Worm (Caenorhabditis elegans) whole organism, mixed stage, embryonic: Measurements from ENCODE around the gene ifet-1.

Source experiments
- M03D4.4 ChIP-seq: sonication (generic microtip); optimal IDR thresholded peaks from 2 replicates; lab custom pipeline; 2017; ENCODE audit warnings: mild to moderate bottlenecking, missing genetic modification characterization, missing compliant biosample characterization
- bed-3 ChIP-seq: fragments of 200-800 bp; sonication (Bioruptor generic); optimal IDR thresholded peaks from 3 replicates; lab custom pipeline; 2018; ENCODE audit warnings: mild to moderate bottlenecking, missing genetic modification characterization, moderate library complexity, missing compliant biosample characterization
- blmp-1 ChIP-seq: fragments of 150-350 bp; optimal IDR thresholded peaks from 2 replicates; lab custom pipeline; 2014; ENCODE audit warnings: missing biosample characterization, missing genetic modification characterization
- ceh-39 ChIP-seq: fragments of 150-350 bp; optimal IDR thresholded peaks from 2 replicates; lab custom pipeline; 2014; ENCODE audit warnings: missing biosample characterization, missing genetic modification characterization
- ceh-43 ChIP-seq: fragments of 200-800 bp; sonication (Bioruptor generic); optimal IDR thresholded peaks from 2 replicates; lab custom pipeline; 2018; ENCODE audit warnings: mild to moderate bottlenecking, missing genetic modification characterization, moderate library complexity, missing compliant biosample characterization
- ceh-83 ChIP-seq: fragments of 200-800 bp; sonication (Bioruptor generic); optimal IDR thresholded peaks from 2 replicates; lab custom pipeline; 2018; ENCODE audit warnings: mild to moderate bottlenecking, missing genetic modification characterization, missing compliant biosample characterization
- ces-1 ChIP-seq: fragments of 150-350 bp; optimal IDR thresholded peaks from 2 replicates; lab custom pipeline; 2014; ENCODE audit warnings: missing biosample characterization, missing genetic modification reagents, missing genetic modification characterization
- cnd-1 ChIP-seq: fragments of 200-800 bp; sonication (Bioruptor generic); optimal IDR thresholded peaks from 2 replicates; lab custom pipeline; 2018; ENCODE audit warnings: mild to moderate bottlenecking, missing genetic modification characterization, missing compliant biosample characterization
- drap-1 ChIP-seq: fragments of 200-800 bp; sonication (Bioruptor generic); optimal IDR thresholded peaks from 3 replicates; lab custom pipeline; 2018; ENCODE audit warnings: mild to moderate bottlenecking, missing genetic modification characterization, missing compliant biosample characterization
- elt-1 ChIP-seq: sonication (generic microtip); optimal IDR thresholded peaks from 2 replicates; lab custom pipeline; 2017; ENCODE audit warnings: missing genetic modification characterization, mild to moderate bottlenecking, missing compliant biosample characterization, antibody characterized with exemption, moderate library complexity, borderline replicate concordance; ENCODE audit not compliant: insufficient read depth
- elt-3 ChIP-seq: fragments of 150-350 bp; optimal IDR thresholded peaks from 2 replicates; lab custom pipeline; 2014; ENCODE audit warnings: missing biosample characterization, missing genetic modification characterization
- flh-1 ChIP-seq: fragments of 200-800 bp; sonication (Bioruptor generic); optimal IDR thresholded peaks from 2 replicates; lab custom pipeline; 2018; ENCODE audit warnings: mild to moderate bottlenecking, missing genetic modification characterization, moderate library complexity, missing compliant biosample characterization
- hlh-1 ChIP-seq: fragments of 150-350 bp; optimal IDR thresholded peaks from 2 replicates; lab custom pipeline; 2014; ENCODE audit warnings: missing biosample characterization, missing genetic modification reagents, missing genetic modification characterization
- lin-13 ChIP-seq: fragments of 150-350 bp; optimal IDR thresholded peaks from 2 replicates; lab custom pipeline; 2014; ENCODE audit warnings: missing biosample characterization, missing genetic modification characterization
- lin-32 ChIP-seq: fragments of 200-800 bp; sonication (Bioruptor generic); optimal IDR thresholded peaks from 2 replicates; lab custom pipeline; 2018; ENCODE audit warnings: mild to moderate bottlenecking, missing genetic modification characterization, missing compliant biosample characterization
- lsy-2 ChIP-seq: fragments of 150-350 bp; optimal IDR thresholded peaks from 2 replicates; lab custom pipeline; 2014; ENCODE audit warnings: missing biosample characterization, missing genetic modification characterization
- mab-5 ChIP-seq: fragments of 150-350 bp; optimal IDR thresholded peaks from 2 replicates; lab custom pipeline; 2014; ENCODE audit warnings: missing biosample characterization, missing genetic modification characterization
- mep-1 ChIP-seq: fragments of 150-350 bp; optimal IDR thresholded peaks from 2 replicates; lab custom pipeline; 2017; ENCODE audit warnings: missing biosample characterization, missing genetic modification reagents, missing genetic modification characterization, inconsistent platforms
- mls-2 ChIP-seq: sonication (generic microtip); optimal IDR thresholded peaks from 2 replicates; lab custom pipeline; 2016; ENCODE audit warnings: mild to moderate bottlenecking, missing genetic modification characterization, moderate library complexity, missing compliant biosample characterization
- nhr-12 ChIP-seq: fragments of 150-350 bp; optimal IDR thresholded peaks from 2 replicates; lab custom pipeline; 2014; ENCODE audit warnings: missing biosample characterization, missing genetic modification characterization
- nhr-2 ChIP-seq: fragments of 150-350 bp; optimal IDR thresholded peaks from 2 replicates; lab custom pipeline; 2014; ENCODE audit warnings: missing biosample characterization, missing genetic modification characterization
- nhr-237 ChIP-seq: fragments of 150-350 bp; optimal IDR thresholded peaks from 2 replicates; lab custom pipeline; 2014; ENCODE audit warnings: missing biosample characterization, missing genetic modification characterization
- nhr-28 ChIP-seq: fragments of 150-350 bp; optimal IDR thresholded peaks from 2 replicates; lab custom pipeline; 2014; ENCODE audit warnings: missing biosample characterization, missing genetic modification characterization
- nhr-76 ChIP-seq: sonication (generic microtip); optimal IDR thresholded peaks from 2 replicates; lab custom pipeline; 2017; ENCODE audit warnings: missing biosample characterization, missing genetic modification characterization
- pha-4 ChIP-seq: fragments of 150-350 bp; optimal IDR thresholded peaks from 2 replicates; lab custom pipeline; 2018; ENCODE audit warnings: missing biosample characterization, missing genetic modification reagents, missing genetic modification characterization
- sem-2 ChIP-seq: fragments of 200-800 bp; sonication (Bioruptor generic); optimal IDR thresholded peaks from 2 replicates; lab custom pipeline; 2018; ENCODE audit warnings: mild to moderate bottlenecking, missing genetic modification characterization, missing compliant biosample characterization
- snpc-4 ChIP-seq: fragments of 150-350 bp; optimal IDR thresholded peaks from 2 replicates; lab custom pipeline; 2014; ENCODE audit warnings: missing biosample characterization, missing genetic modification characterization
- sptf-1 ChIP-seq: sonication (generic microtip); optimal IDR thresholded peaks from 2 replicates; lab custom pipeline; 2017; ENCODE audit warnings: mild to moderate bottlenecking, missing genetic modification characterization, moderate library complexity, missing compliant biosample characterization
- tbx-8 ChIP-seq: fragments of 200-800 bp; sonication (Bioruptor generic); optimal IDR thresholded peaks from 2 replicates; lab custom pipeline; 2018; ENCODE audit warnings: mild to moderate bottlenecking, missing genetic modification characterization, moderate library complexity, missing compliant biosample characterization
- unc-120 ChIP-seq: sonication (generic microtip); optimal IDR thresholded peaks from 2 replicates; lab custom pipeline; 2017; ENCODE audit warnings: missing genetic modification characterization, missing compliant biosample characterization; ENCODE audit not compliant: poor library complexity, severe bottlenecking
- unc-39 ChIP-seq: fragments of 150-350 bp; optimal IDR thresholded peaks from 2 replicates; lab custom pipeline; 2014; ENCODE audit warnings: missing biosample characterization, missing genetic modification characterization
- unc-62 ChIP-seq: fragments of 150-350 bp; optimal IDR thresholded peaks from 2 replicates; lab custom pipeline; 2014; ENCODE audit warnings: missing biosample characterization, missing genetic modification reagents, missing genetic modification characterization
- ztf-11 ChIP-seq: fragments of 150-350 bp; optimal IDR thresholded peaks from 2 replicates; lab custom pipeline; 2014; ENCODE audit warnings: missing biosample characterization, missing genetic modification characterization

Gene ifet-1

ce11 chrIII:4474908-4475307 is at the start of gene ifet-1:
ifet-1 (minus strand) TSS chrIII:4475150.
- TF ChIP-seq ces-1 (GFP tag; lab: Kevin White, UChicago): no peak
- TF ChIP-seq drap-1 (GFP tag; lab: Kevin White, UChicago): no peak
- TF ChIP-seq unc-39 (tag; lab: Kevin White, UChicago): no peak
- no peak for TF ChIP-seq flh-1 (GFP tag; lab: Kevin White, UChicago)
- no peak for TF ChIP-seq lsy-2
- TF ChIP-seq cnd-1 (tag; lab: Kevin White, UChicago): no peak
- TF ChIP-seq nhr-237 (tag; lab: Kevin White, UChicago): no peak
- TF ChIP-seq mab-5 (tag; lab: Kevin White, UChicago): no peak
- no peak for TF ChIP-seq pha-4 (tag; lab: Kevin White, UChicago)
- TF ChIP-seq lin-13 (tag; lab: Kevin White, UChicago): no peak

DNA sequence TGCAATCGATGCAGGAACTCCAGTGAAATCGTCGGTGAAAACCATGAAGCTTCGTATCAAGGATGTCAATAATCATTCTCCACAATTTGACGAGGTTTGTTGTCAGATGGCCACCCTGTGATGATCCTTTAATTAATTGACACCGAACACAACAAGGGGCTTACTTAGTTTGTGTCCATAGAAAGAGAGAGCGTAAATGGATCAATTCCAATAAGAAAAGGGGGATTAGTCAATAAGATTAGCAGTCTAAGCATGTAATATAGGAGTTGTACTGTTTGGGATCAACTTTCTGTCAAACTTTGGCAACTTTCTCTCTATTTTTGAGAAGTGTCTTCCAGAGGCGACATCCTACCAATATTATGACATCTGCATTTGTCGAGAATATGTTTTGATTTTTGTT is 49.1 kb upstream of the ifet-1 start:
- TF ChIP-seq elt-3 (tag; lab: Kevin White, UChicago) (no peak), ces-1 (GFP tag; lab: Kevin White, UChicago) (peak; percentile 95)

- TF ChIP-seq mep-1 (tag; lab: Kevin White, UChicago) (no peak), M03D4.4 (tag; lab: Kevin White, UChicago) (no peak), hlh-1 (peak; percentile 27), drap-1 (GFP tag; lab: Kevin White, UChicago) (no peak), ceh-39 (no peak), mls-2 (no peak), nhr-12 (tag; lab: Kevin White, UChicago) (no peak), ces-1 (GFP tag; lab: Kevin White, UChicago) (peak; percentile 59), cnd-1 (tag; lab: Kevin White, UChicago) (peak; percentile 86), sem-2 (GFP tag; lab: Kevin White, UChicago) (no peak), ceh-83 (GFP tag; lab: Kevin White, UChicago) (no peak), ceh-43 (GFP tag; lab: Kevin White, UChicago) (no peak), unc-62 (GFP tag; lab: Kevin White, UChicago) (peak; percentile 61)
- TF ChIP-seq, all 35 proteins: peak for 4
Observed at ce11 chrIII:4523411-4523810, 48.5 kb upstream of the ifet-1 start.

ce11 chrIII:4520057-4520456 is 45.1 kb upstream of the ifet-1 start, which contains the start of gene cdh-4:
cdh-4 (plus strand) TSS chrIII:4520357.
- no peak for TF ChIP-seq nhr-28 (tag; lab: Kevin White, UChicago)
- no peak for TF ChIP-seq nhr-2 (tag; lab: Kevin White, UChicago)
- no peak for TF ChIP-seq hlh-1
- no peak for TF ChIP-seq M03D4.4 (tag; lab: Kevin White, UChicago)
- TF ChIP-seq snpc-4 (tag; lab: Kevin White, UChicago): no peak
- TF ChIP-seq mls-2: no peak
- TF ChIP-seq unc-39 (tag; lab: Kevin White, UChicago): no peak
- no peak for TF ChIP-seq lin-13 (tag; lab: Kevin White, UChicago)
- no peak for TF ChIP-seq elt-1
- no peak for TF ChIP-seq flh-1 (GFP tag; lab: Kevin White, UChicago)
- no peak for TF ChIP-seq blmp-1 (tag; lab: Kevin White, UChicago)
- TF ChIP-seq pha-4 (tag; lab: Kevin White, UChicago): no peak
- no peak for TF ChIP-seq tbx-8 (GFP tag; lab: Kevin White, UChicago)
- TF ChIP-seq nhr-237 (tag; lab: Kevin White, UChicago): no peak
- no peak for TF ChIP-seq drap-1 (GFP tag; lab: Kevin White, UChicago)
- TF ChIP-seq sem-2 (GFP tag; lab: Kevin White, UChicago): no peak
- no peak for TF ChIP-seq nhr-76
- TF ChIP-seq cnd-1 (tag; lab: Kevin White, UChicago): no peak

- TF ChIP-seq cnd-1 (tag; lab: Kevin White, UChicago): peak; percentile 77
- TF ChIP-seq sem-2 (GFP tag; lab: Kevin White, UChicago): no peak
- peak; percentile 60 for TF ChIP-seq mls-2
- TF ChIP-seq nhr-76: no peak
- TF ChIP-seq lin-32: peak; percentile 55
- no peak for TF ChIP-seq ceh-83 (GFP tag; lab: Kevin White, UChicago)
- TF ChIP-seq blmp-1 (tag; lab: Kevin White, UChicago): no peak
- TF ChIP-seq nhr-237 (tag; lab: Kevin White, UChicago): no peak
- no peak for TF ChIP-seq nhr-2 (tag; lab: Kevin White, UChicago)
- TF ChIP-seq bed-3 (GFP tag; lab: Kevin White, UChicago): no peak
- TF ChIP-seq tbx-8 (GFP tag; lab: Kevin White, UChicago): no peak
- no peak for TF ChIP-seq drap-1 (GFP tag; lab: Kevin White, UChicago)
- TF ChIP-seq ceh-43 (GFP tag; lab: Kevin White, UChicago): peak; percentile 52
- no peak for TF ChIP-seq sptf-1 (tag; lab: Kevin White, UChicago)
- TF ChIP-seq ces-1 (GFP tag; lab: Kevin White, UChicago): peak; percentile 67
- no peak for TF ChIP-seq unc-120 (tag; lab: Kevin White, UChicago)
- no peak for TF ChIP-seq pha-4 (tag; lab: Kevin White, UChicago)
- no peak for TF ChIP-seq lin-13 (tag; lab: Kevin White, UChicago)
- TF ChIP-seq mab-5 (tag; lab: Kevin White, UChicago): no peak
- no peak for TF ChIP-seq mep-1 (tag; lab: Kevin White, UChicago)
- no peak for TF ChIP-seq snpc-4 (tag; lab: Kevin White, UChicago)
- TF ChIP-seq nhr-12 (tag; lab: Kevin White, UChicago): no peak
- TF ChIP-seq ztf-11 (tag; lab: Kevin White, UChicago): no peak
- no peak for TF ChIP-seq flh-1 (GFP tag; lab: Kevin White, UChicago)
- TF ChIP-seq M03D4.4 (tag; lab: Kevin White, UChicago): no peak
- no peak for TF ChIP-seq lsy-2
- TF ChIP-seq, all 35 proteins: peak for 5
Observed at ce11 chrIII:4519410-4519809, 44.5 kb upstream of the ifet-1 start.
